Fruit fly (Drosophila melanogaster) S2 (cell line): ENCODE results near the gene Cog2.

Source experiments
- CG8478 ChIP-seq: fragments of >200 bp; optimal IDR thresholded peaks from 2 replicates; lab custom pipeline; 2018
- CTCF ChIP-seq, 2 experiments: fragments of >200 bp; optimal IDR thresholded peaks; 2 replicates each; lab custom pipeline; 2018

Gene Cog2

DNA sequence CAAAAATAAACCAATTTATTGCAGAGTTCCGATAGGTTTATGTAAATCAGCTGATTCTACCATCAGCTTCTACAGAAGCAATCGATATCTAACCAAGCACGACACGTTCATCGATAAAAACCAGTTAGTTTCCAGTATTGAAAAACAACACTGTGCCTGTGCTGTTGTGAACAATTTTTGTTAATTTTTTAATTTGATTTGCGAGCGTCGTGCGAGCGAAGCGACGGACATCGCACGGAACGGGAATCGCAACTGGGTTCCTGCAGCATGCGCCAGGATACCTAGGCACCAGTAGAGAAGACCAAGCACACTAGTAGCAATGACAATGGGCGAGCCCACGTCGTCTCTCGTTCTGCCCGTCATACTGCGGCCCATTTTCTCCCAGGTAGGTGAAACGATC, 10.4 kb upstream of the Cog2 start, which contains the start of the genes Ccm3 and CG6136:
Ccm3 (plus strand) TSS at position 125 of the 400 bp plus-strand sequence.
CG6136 (minus strand) TSS at position 380 of the 400 bp plus-strand sequence.
- TF ChIP-seq CG8478 (lab: Kevin White, UChicago) (no peak), CTCF (optimal IDR thresholded peaks at IDR 0.05; lab: Kevin White, UChicago) (peak in 1 of 2 experiments; percentile 2)

DNA sequence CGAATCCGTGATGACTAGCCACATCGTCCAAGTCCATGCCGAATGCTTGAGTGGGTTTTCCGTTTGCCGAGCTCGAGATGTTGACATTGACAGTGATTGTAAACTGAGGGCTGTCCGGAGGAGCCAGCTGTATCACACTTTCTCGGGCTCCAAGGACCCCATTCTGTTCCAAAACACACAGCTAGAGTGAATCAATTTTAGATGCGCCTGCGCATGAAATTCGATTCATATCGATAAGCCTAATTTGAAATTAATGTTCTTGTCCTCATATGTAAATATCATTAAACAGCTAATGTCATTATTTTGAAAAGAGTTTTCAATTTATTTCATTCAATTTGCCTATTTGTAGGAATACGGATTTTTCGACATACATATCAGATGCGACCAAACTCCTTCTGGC, 8.3 kb upstream of the Cog2 start, which contains the start of gene CG14868:
CG14868 (minus strand) TSS at position 204 of the 400 bp plus-strand sequence.
- no peak for TF ChIP-seq CTCF (optimal IDR thresholded peaks at IDR 0.05; lab: Kevin White, UChicago)

DNA sequence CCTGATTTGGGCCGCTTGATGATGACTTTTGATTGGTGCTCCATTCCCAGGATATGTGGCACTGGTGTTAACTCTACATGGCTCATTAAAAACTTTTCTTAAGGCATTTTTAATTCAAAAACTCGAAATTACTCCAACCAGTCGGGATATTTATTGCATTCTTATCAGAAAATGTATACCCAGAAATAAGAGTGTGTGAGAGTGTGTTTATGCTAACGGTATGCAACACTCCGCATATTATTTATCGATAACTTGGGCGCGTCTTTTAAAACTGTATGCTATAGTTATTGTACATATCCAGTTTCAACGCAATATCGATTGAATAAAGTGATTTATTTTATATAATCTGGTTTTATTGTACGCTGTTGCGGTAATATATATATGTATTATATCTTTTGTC, 6.0 kb upstream of the Cog2 start, which contains the start of gene CG34404:
CG34404 (minus strand) TSS at position 189 of the 400 bp plus-strand sequence.
- TF ChIP-seq CG8478 (lab: Kevin White, UChicago) (no peak), CTCF (optimal IDR thresholded peaks at IDR 0.05; lab: Kevin White, UChicago) (no peak)

DNA sequence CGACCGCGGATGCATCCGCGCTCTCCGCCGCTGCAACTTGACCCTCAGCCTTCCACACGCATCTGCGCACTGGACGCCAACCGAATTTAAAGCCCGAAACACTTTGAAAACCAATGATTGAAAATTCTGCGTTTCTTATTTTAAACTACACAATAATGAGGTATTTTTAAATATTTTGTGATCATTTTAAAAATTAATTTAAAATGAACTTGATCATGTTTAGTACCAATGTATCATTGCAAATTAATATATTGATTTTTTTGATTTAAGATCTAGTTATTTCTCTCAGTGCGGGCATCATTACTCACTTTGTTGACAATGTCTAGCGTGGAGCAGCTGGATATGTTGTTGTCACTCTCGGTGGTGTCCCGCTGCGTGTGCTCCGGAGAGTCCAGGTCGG, 5.4 kb upstream of the Cog2 start:
- TF ChIP-seq CTCF (optimal IDR thresholded peaks at IDR 0.05; lab: Kevin White, UChicago): no peak
- no peak for TF ChIP-seq CG8478 (lab: Kevin White, UChicago)

DNA sequence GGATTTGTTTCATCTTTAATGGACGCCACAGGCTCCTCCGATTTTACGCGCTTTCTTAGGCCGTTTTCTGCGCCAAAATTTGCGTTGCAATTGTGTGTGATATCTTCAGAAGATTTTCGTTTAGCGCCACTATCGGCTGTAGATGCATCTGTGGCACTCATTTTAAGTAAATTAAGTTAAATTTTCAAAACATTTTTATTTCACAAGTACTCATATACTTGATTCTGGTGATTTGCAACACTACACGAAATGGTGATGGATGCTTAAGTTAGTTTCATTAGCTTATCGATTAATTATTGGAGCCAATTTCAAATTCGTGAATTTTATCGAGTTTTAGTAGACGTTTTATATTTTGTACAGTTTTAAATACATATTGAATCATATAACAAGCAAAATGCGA, 2.2 kb upstream of the Cog2 start, which contains the start of gene CG6171:
CG6171 (minus strand) TSS at position 250 of the 400 bp plus-strand sequence.
- TF ChIP-seq CG8478 (lab: Kevin White, UChicago) (no peak), CTCF (optimal IDR thresholded peaks at IDR 0.05; lab: Kevin White, UChicago) (no peak)

DNA sequence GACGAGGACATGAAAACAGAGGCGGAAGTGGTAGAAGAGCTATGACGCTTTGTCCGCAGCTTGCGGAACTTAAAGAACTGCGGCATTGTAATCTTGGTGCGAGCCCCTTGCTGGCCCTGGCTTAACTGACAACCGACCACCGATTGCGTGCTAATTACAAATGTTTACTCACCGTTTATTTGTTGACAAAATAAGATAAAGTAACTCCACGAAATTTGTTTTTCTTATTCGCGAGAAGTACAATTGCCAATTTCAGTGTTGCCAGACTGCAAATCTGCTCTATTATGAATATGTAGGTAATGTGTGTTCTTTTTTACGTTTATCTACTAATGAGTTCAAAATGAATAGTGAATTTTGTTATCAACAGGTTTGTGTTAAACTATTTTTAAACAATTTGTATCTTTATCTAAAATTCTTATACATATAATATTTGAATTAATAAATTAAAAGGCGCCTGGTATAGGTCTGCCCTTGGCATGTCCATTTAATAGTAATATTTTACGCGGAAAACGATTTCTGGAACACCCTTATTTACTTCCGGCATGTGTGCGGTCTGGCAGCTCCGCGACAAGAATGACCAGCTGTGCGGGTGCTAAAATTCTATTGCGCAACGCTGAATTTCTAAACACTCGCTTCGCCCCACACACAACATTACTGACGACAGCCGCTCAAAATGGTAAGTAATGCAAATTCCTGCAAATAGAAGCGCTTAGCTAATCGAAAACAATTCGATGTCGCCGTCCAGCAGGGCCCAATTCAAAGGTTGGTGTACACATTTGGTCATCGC, 4.6 kb downstream of the Cog2 start, which contains the start of the genes Atg4b and Hibch:
Atg4b (minus strand) TSS at position 280 of the 787 bp plus-strand sequence.
Hibch (plus strand) TSS at position 585 of the 787 bp plus-strand sequence.
- no peak for TF ChIP-seq CTCF (optimal IDR thresholded peaks at IDR 0.05; lab: Kevin White, UChicago)
- no peak for TF ChIP-seq CG8478 (lab: Kevin White, UChicago)

DNA sequence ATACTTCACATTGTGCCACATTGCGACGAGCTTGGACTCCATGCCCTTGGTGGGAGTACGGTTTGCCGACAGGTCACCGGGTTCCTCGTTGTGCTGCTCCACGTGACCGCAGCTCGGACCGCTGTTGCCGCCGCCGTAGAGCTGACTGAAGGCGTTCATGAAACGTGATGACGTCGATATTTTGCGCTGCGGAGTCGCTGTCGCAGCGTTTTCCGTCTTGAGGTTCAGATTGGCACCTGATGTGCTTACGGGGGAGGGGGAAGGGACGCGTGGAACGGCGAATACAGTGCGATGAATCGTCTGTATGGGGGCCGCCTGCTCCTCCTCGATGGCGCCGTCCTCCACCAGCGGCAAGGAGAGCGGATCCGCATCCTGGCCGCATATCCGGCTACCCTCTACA, 5.3 kb downstream of the Cog2 start:
- TF ChIP-seq CG8478 (lab: Kevin White, UChicago) (no peak), CTCF (optimal IDR thresholded peaks at IDR 0.05; lab: Kevin White, UChicago) (no peak)

DNA sequence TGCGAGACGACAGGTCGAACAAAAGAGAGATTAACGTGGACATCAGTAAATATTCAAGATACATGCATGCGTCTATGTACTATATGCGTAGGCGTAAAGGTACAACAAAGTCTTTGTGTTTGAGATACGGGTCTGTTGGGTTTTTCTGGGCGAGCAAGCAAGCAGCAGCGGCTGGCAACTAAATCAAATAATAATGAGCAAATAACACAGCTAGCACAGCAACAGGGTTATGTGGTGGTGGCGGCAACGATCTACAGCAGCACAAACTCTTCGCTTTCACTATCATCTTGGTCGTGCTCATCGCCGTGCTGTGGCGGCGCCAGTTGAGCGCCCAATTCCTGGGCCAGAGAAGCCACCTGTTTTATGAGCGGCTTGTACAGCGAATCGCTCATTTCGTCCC, 7.4 kb downstream of the Cog2 start:
- no peak for TF ChIP-seq CTCF (optimal IDR thresholded peaks at IDR 0.05; lab: Kevin White, UChicago)
- TF ChIP-seq CG8478 (lab: Kevin White, UChicago): no peak

DNA sequence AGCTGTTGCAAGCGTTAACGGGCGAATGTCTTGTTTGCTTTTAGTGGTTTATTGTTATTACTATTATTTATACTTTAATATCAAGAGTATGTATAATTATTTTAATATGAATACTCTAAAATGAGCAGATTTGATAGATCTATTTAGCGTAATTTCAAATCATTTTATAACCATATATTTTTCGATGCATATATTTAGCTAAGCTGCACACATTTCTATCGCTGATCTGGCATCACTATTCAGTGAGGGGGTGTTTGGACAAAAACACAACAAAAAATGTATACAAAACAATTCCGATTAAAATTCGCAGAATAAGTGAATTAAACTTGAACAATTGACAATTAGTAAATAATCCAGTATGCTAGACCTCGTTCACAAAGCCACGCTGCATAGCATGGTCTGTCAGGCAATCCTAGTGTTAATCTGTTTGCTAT, 10.4 kb downstream of the Cog2 start, which contains the start of the genes Trs33 and Tmtc4:
Trs33 (minus strand) TSS at position 3 of the 434 bp plus-strand sequence.
Tmtc4 (plus strand) TSS at position 233 of the 434 bp plus-strand sequence.
- no peak for TF ChIP-seq CTCF (optimal IDR thresholded peaks at IDR 0.05; lab: Kevin White, UChicago)

DNA sequence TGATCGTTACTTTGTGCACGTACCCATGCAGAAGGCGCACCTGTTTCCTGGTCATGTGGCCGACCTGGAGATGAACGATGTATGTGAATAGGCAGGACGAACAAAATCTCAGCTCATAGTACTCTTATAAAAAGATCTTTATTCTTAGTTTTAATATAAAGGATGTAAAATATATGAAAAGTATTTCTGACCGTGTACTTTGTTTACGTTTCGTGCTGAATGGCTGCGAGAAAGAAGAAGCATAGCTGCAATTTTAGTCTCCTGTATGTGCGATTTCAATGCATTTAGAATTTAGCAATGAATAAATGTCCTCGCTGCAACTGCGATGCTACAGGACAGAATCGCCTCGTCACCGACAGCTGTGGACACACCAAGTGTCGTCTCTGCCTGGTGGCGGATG, 13.6 kb downstream of the Cog2 start, which contains the start of the genes CG42726 and CG42727:
CG42726 (plus strand) TSS at position 227 of the 400 bp plus-strand sequence.
CG42727 (plus strand) TSS at position 227 of the 400 bp plus-strand sequence.
- TF ChIP-seq CTCF (optimal IDR thresholded peaks at IDR 0.05; lab: Kevin White, UChicago) (no peak), CG8478 (lab: Kevin White, UChicago) (no peak)

DNA sequence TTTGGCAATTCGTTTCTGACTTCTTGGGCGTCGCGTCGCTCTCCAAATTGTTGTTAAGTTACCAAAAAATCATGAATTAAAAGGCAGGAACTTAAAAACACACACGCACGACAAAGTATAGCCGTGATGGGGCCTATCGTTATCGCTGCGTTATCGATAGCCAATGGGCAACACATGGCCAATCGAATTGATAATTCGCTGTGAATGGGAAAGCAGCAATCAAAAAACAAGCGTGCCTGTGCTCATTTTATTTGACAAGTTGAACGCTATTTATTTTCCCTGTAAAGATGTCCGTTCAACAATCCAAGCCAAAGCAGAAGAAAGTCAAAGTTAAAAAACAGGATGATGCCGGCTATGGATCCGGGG, 15.5 kb downstream of the Cog2 start, which contains the start of the genes Surf4 and CG31301:
Surf4 (minus strand) TSS at position 159 of the 366 bp plus-strand sequence.
CG31301 (plus strand) TSS at position 188 of the 366 bp plus-strand sequence.
- no peak for TF ChIP-seq CG8478 (lab: Kevin White, UChicago)
- no peak for TF ChIP-seq CTCF (optimal IDR thresholded peaks at IDR 0.05; lab: Kevin White, UChicago)

DNA sequence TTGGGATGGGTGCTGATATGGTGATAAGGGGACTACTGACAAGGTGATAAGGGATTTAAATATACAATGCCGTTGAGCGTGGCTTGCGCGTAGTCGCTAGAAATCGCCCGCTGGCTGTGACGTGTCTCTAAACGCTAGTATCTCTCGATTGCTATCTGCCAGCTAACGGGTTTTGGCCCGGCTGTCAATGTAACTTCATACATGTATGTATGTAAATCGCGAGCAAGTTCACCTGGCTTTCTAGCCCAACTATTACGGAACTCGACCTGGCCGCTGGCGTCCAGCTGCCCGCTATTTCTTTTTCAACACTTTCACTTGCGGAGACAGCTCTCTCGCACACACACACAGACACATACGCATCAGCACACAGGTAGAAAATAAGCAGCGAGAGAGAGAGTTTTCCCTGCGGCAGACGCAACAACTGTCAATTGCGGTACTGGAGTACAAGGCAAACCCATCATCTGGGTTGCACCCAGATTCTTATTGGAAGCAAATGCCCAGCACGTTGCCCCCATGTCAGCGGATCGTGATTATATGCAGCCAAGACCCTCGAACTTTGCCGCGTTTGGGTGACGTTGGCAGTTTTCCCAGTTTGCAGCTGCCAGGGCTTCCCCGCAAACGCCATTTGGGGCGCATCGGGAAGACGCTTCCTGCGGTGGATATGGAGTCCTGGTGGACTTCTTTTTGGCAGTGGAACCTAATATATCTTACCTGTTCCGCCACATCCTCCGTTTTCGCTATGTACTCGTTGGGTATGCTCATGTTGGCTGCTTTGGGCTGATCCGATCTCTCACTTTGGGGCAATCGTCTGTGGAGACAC, 16.0 kb downstream of the Cog2 start:
- TF ChIP-seq CG8478 (lab: Kevin White, UChicago) (no peak), CTCF (optimal IDR thresholded peaks at IDR 0.05; lab: Kevin White, UChicago) (no peak)

DNA sequence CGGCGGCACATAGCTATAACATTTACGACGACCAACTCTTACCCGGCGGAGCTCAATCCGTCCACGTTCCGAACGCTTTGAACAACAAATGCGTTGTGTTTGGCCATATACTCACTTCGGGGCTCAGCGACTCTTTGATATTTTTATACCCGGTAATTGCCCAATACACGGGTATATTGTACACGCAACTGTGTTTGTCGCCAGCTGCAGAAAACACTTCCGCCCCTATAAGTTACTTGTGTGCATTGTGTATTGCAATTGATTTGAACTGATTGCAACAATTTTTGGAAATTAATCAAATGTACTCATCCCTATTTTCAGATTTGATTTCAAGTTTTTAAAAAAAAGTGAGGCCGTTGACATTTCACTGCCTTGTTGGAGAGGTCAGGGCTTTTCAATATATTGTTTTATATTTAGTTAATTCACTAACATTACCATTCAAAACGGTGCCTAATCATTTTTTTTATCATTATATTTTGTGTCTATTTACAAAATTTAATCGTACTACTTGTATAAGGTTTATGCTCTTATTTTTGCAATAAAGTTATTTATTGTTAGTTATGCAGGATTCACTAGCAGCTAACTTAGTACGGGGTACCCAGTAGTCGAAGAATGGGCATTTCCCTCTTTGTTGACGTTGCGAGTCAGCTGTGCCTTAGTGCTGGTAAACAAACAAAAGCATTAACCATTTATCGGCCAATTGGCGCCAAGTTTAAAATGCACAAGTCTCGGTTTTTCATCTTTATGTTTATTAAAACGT, 18.4 kb downstream of the Cog2 start, which contains the start of gene Nagk:
Nagk (minus strand) TSS at position 331 of the 760 bp plus-strand sequence.
- TF ChIP-seq CTCF (optimal IDR thresholded peaks at IDR 0.05; lab: Kevin White, UChicago) (no peak), CG8478 (lab: Kevin White, UChicago) (no peak)
